Worm (Caenorhabditis elegans) whole organism, L1 larva: Measurements from ENCODE around the gene F54F2.6.

Experiments
- C04F5.9 ChIP-seq: sonication (generic microtip); optimal IDR thresholded peaks from 2 replicates; lab custom pipeline; 2016; ENCODE audit warnings: missing genetic modification characterization, missing compliant biosample characterization
- C16A3.4 ChIP-seq: fragments of 150-350 bp; optimal IDR thresholded peaks from 2 replicates; lab custom pipeline; 2014; ENCODE audit warnings: missing biosample characterization, missing genetic modification characterization
- C34B4.2 ChIP-seq: sonication (generic microtip); optimal IDR thresholded peaks from 2 replicates; lab custom pipeline; 2017; ENCODE audit warnings: mild to moderate bottlenecking, missing genetic modification characterization, missing compliant biosample characterization
- F16B12.6 ChIP-seq: fragments of 150-350 bp; optimal IDR thresholded peaks from 2 replicates; lab custom pipeline; 2014; ENCODE audit warnings: missing biosample characterization, missing genetic modification characterization
- aha-1 ChIP-seq: fragments of 150-350 bp; optimal IDR thresholded peaks from 2 replicates; lab custom pipeline; 2014; ENCODE audit warnings: missing biosample characterization, missing genetic modification characterization
- alr-1 ChIP-seq: fragments of 200-800 bp; sonication (Bioruptor generic); optimal IDR thresholded peaks from 2 replicates; lab custom pipeline; 2018; ENCODE audit warnings: borderline replicate concordance, mild to moderate bottlenecking, missing genetic modification characterization, missing compliant biosample characterization
- aly-2 ChIP-seq: fragments of 150-350 bp; optimal IDR thresholded peaks from 2 replicates; lab custom pipeline; 2014; ENCODE audit warnings: missing biosample characterization, missing genetic modification characterization
- ama-1 ChIP-seq: fragments of 150-350 bp; optimal IDR thresholded peaks from 2 replicates; lab custom pipeline; 2014
- ceh-63 ChIP-seq: fragments of 200-800 bp; sonication (Bioruptor generic); optimal IDR thresholded peaks from 2 replicates; lab custom pipeline; 2018; ENCODE audit warnings: mild to moderate bottlenecking, missing genetic modification characterization, missing compliant biosample characterization
- ceh-82 ChIP-seq, 3 experiments: fragments of 150-350 bp in 1 of 3; sonication (generic microtip) in 2 of 3; optimal IDR thresholded peaks; 2 replicates each; lab custom pipeline; 2014 to 2017; ENCODE audit warnings: missing biosample characterization in 3 of 3, missing genetic modification characterization in 3 of 3
- ceh-90 ChIP-seq: sonication (generic microtip); optimal IDR thresholded peaks from 2 replicates; lab custom pipeline; 2016; ENCODE audit warnings: missing genetic modification characterization, missing compliant biosample characterization
- ces-1 ChIP-seq: fragments of 150-350 bp; optimal IDR thresholded peaks from 2 replicates; lab custom pipeline; 2014; ENCODE audit warnings: missing biosample characterization, missing genetic modification reagents, missing genetic modification characterization
- dpl-1 ChIP-seq, 3 experiments: fragments of 150-350 bp in 2 of 3; sonication (generic microtip) in 1 of 3; optimal IDR thresholded peaks; 2 replicates each; lab custom pipeline; 2014 to 2017; ENCODE audit warnings: missing biosample characterization in 3 of 3, missing genetic modification characterization in 3 of 3, missing genetic modification reagents in 3 of 3
- dsc-1 ChIP-seq: sonication (generic microtip); optimal IDR thresholded peaks from 2 replicates; lab custom pipeline; 2016; ENCODE audit warnings: mild to moderate bottlenecking, missing genetic modification characterization, missing compliant biosample characterization
- efl-1 ChIP-seq, 4 experiments: fragments of 150-350 bp; optimal IDR thresholded peaks in 3 of 4; peaks in 1 of 4; 1 replicate in 1 of 4; 2 replicates in 3 of 4; lab custom pipeline; 2014; ENCODE audit warnings: missing biosample characterization in 2 of 4, missing genetic modification characterization in 2 of 4, missing genetic modification reagents in 2 of 4
- efl-3 ChIP-seq: fragments of 200-800 bp; sonication (Bioruptor generic); optimal IDR thresholded peaks from 2 replicates; lab custom pipeline; 2018; ENCODE audit warnings: mild to moderate bottlenecking, missing genetic modification characterization, missing compliant biosample characterization
- egl-13 ChIP-seq: sonication (generic microtip); optimal IDR thresholded peaks from 2 replicates; lab custom pipeline; 2016; ENCODE audit warnings: missing genotype, missing genetic modification reagents, missing genetic modification characterization, missing compliant biosample characterization
- elt-3 ChIP-seq, 6 experiments: fragments of 150-350 bp in 1 of 6; sonication (generic microtip); optimal IDR thresholded peaks; 2 replicates each; lab custom pipeline; 2017 to 2018; ENCODE audit warnings: missing biosample characterization in 6 of 6, missing genetic modification characterization in 6 of 6, inconsistent platforms in 1 of 6
- ets-5 ChIP-seq: fragments of 200-800 bp; sonication (Bioruptor generic); IDR thresholded peaks from 2 replicates; pipeline ENCODE4 v1.3.6; 2022; ENCODE audit warnings: missing genetic modification characterization, missing compliant biosample characterization
- fkh-8 ChIP-seq: sonication (generic microtip); optimal IDR thresholded peaks from 2 replicates; lab custom pipeline; 2016; ENCODE audit warnings: mild to moderate bottlenecking, missing genetic modification characterization, missing compliant biosample characterization
- hlh-17 ChIP-seq: fragments of 200-800 bp; sonication (Bioruptor generic); optimal IDR thresholded peaks from 2 replicates; lab custom pipeline; 2018; ENCODE audit warnings: missing genetic modification characterization, mild to moderate bottlenecking, missing compliant biosample characterization, moderate library complexity, borderline replicate concordance
- jun-1 ChIP-seq: fragments of 150-350 bp; optimal IDR thresholded peaks from 2 replicates; lab custom pipeline; 2014; ENCODE audit warnings: missing biosample characterization, missing genetic modification reagents, missing genetic modification characterization
- lin-13 ChIP-seq: fragments of 150-350 bp; optimal IDR thresholded peaks from 2 replicates; lab custom pipeline; 2014; ENCODE audit warnings: missing biosample characterization, missing genetic modification reagents, missing genetic modification characterization
- lin-14 ChIP-seq: fragments of 200-800 bp; sonication (Bioruptor generic); optimal IDR thresholded peaks from 2 replicates; lab custom pipeline; 2018; ENCODE audit warnings: mild to moderate bottlenecking, missing genetic modification characterization, moderate library complexity, missing compliant biosample characterization
- lin-15B ChIP-seq: fragments of 150-350 bp; sonication (generic microtip); optimal IDR thresholded peaks from 3 replicates; lab custom pipeline; 2014; ENCODE audit warnings: missing biosample characterization, missing genetic modification characterization
- lin-39 ChIP-seq: fragments of 150-350 bp; optimal IDR thresholded peaks from 2 replicates; lab custom pipeline; 2014; ENCODE audit warnings: missing biosample characterization, missing genetic modification reagents, missing genetic modification characterization
- lsy-2 ChIP-seq, 2 experiments: fragments of 150-350 bp; optimal IDR thresholded peaks; 2 replicates each; lab custom pipeline; 2014; ENCODE audit warnings: missing biosample characterization in 2 of 2, missing genetic modification characterization in 2 of 2
- mab-9 ChIP-seq: fragments of 200-800 bp; sonication (Bioruptor generic); IDR thresholded peaks from 2 replicates; pipeline ENCODE4 v1.3.6; 2022; ENCODE audit warnings: missing genetic modification reagents, missing genetic modification characterization, missing compliant biosample characterization
- mdl-1 ChIP-seq, 2 experiments: fragments of 150-350 bp; optimal IDR thresholded peaks; 2 replicates each; lab custom pipeline; 2014 to 2017; ENCODE audit warnings: missing biosample characterization in 2 of 2, missing genetic modification characterization in 2 of 2, inconsistent platforms in 1 of 2
- nhr-11 ChIP-seq: fragments of 150-350 bp; optimal IDR thresholded peaks from 2 replicates; lab custom pipeline; 2014; ENCODE audit warnings: missing biosample characterization, missing genetic modification characterization
- nhr-12 ChIP-seq: sonication (generic microtip); optimal IDR thresholded peaks from 2 replicates; lab custom pipeline; 2017; ENCODE audit warnings: missing biosample characterization, missing genetic modification characterization
- nhr-19 ChIP-seq: fragments of 200-800 bp; sonication (Bioruptor generic); conservative IDR thresholded peaks from 2 replicates; pipeline ENCODE4 v1.3.6; 2022; ENCODE audit warnings: missing genetic modification characterization, missing compliant biosample characterization
- nhr-20 ChIP-seq: sonication (generic microtip); optimal IDR thresholded peaks from 2 replicates; lab custom pipeline; 2016; ENCODE audit warnings: mild to moderate bottlenecking, missing genetic modification characterization, missing compliant biosample characterization
- nhr-71 ChIP-seq: sonication (generic microtip); optimal IDR thresholded peaks from 2 replicates; lab custom pipeline; 2016; ENCODE audit warnings: mild to moderate bottlenecking, missing genetic modification characterization, moderate library complexity, missing compliant biosample characterization
- nhr-76 ChIP-seq: sonication (generic microtip); optimal IDR thresholded peaks from 2 replicates; lab custom pipeline; 2017; ENCODE audit warnings: missing biosample characterization, missing genetic modification characterization
- nhr-77 ChIP-seq: fragments of 150-350 bp; optimal IDR thresholded peaks from 2 replicates; lab custom pipeline; 2014; ENCODE audit warnings: missing biosample characterization, missing genetic modification characterization
- nhr-84 ChIP-seq: sonication (generic microtip); optimal IDR thresholded peaks from 2 replicates; lab custom pipeline; 2017; ENCODE audit warnings: missing biosample characterization, missing genetic modification characterization
- nhr-90 ChIP-seq: sonication (generic microtip); optimal IDR thresholded peaks from 2 replicates; lab custom pipeline; 2016; ENCODE audit warnings: mild to moderate bottlenecking, missing genetic modification characterization, missing compliant biosample characterization; ENCODE audit not compliant: poor library complexity
- pag-3 ChIP-seq: sonication (generic microtip); optimal IDR thresholded peaks from 2 replicates; lab custom pipeline; 2017; ENCODE audit warnings: missing genetic modification characterization, mild to moderate bottlenecking, missing compliant biosample characterization, antibody characterized with exemption, borderline replicate concordance; ENCODE audit not compliant: insufficient read depth
- pax-3 ChIP-seq: fragments of 200-800 bp; sonication (Bioruptor generic); optimal IDR thresholded peaks from 2 replicates; lab custom pipeline; 2018; ENCODE audit warnings: mild to moderate bottlenecking, missing genetic modification characterization, moderate library complexity, missing compliant biosample characterization
- snpc-4 ChIP-seq: fragments of 150-350 bp; optimal IDR thresholded peaks from 2 replicates; lab custom pipeline; 2014; ENCODE audit warnings: missing biosample characterization, missing genetic modification characterization
- snu-23 ChIP-seq: sonication (generic microtip); optimal IDR thresholded peaks from 2 replicates; lab custom pipeline; 2016; ENCODE audit warnings: missing genetic modification characterization, missing compliant biosample characterization
- sptf-1 ChIP-seq: fragments of 150-350 bp; optimal IDR thresholded peaks from 2 replicates; lab custom pipeline; 2014; ENCODE audit warnings: missing biosample characterization, missing genetic modification characterization
- tbx-2 ChIP-seq: sonication (generic microtip); optimal IDR thresholded peaks from 2 replicates; lab custom pipeline; 2016; ENCODE audit warnings: missing genetic modification characterization, missing compliant biosample characterization
- tlp-1 ChIP-seq: fragments of 150-350 bp; optimal IDR thresholded peaks from 2 replicates; lab custom pipeline; 2014; ENCODE audit warnings: missing biosample characterization, missing genetic modification characterization
- unc-30 ChIP-seq: sonication (generic microtip); optimal IDR thresholded peaks from 2 replicates; lab custom pipeline; 2017; ENCODE audit warnings: missing biosample characterization, missing genetic modification characterization
- unc-62 ChIP-seq: fragments of 150-350 bp; optimal IDR thresholded peaks from 2 replicates; lab custom pipeline; 2014; ENCODE audit warnings: missing biosample characterization, missing genetic modification reagents, missing genetic modification characterization
- unc-98 ChIP-seq: fragments of 200-800 bp; sonication (Bioruptor generic); IDR thresholded peaks from 2 replicates; pipeline ENCODE4 v1.3.6; 2022; ENCODE audit warnings: missing genetic modification characterization, missing compliant biosample characterization

The F54F2.6 gene

ce11 chrIII:8795595-8796141 is 4.8 kb downstream of the F54F2.6 start (continued):
- peak; percentile 41 for TF ChIP-seq nhr-12 (tag; lab: Kevin White, UChicago)
- no peak for TF ChIP-seq alr-1 (tag; lab: Kevin White, UChicago)
- peak; percentile 94 for TF ChIP-seq nhr-77 (tag; lab: Kevin White, UChicago)
- TF ChIP-seq nhr-20 (tag; lab: Kevin White, UChicago), result peak; percentile 98
- TF ChIP-seq tlp-1, result no peak
- TF ChIP-seq C34B4.2 (tag; lab: Kevin White, UChicago), result no peak
- TF ChIP-seq sptf-1 (tag; lab: Kevin White, UChicago), result no peak
- peak; percentile 95 for TF ChIP-seq nhr-11 (tag; lab: Kevin White, UChicago)
- TF ChIP-seq F16B12.6 (tag; lab: Kevin White, UChicago), result peak; percentile 7
- TF ChIP-seq lsy-2 (tag; optimal IDR thresholded peaks at IDR 0.05; lab: Kevin White, UChicago), result peak; percentile 93 to 95
- TF ChIP-seq lin-39 (tag; lab: Kevin White, UChicago), result peak; percentile 89

ce11 chrIII:8794793-8795192 is 5.7 kb downstream of the F54F2.6 start:
- TF ChIP-seq efl-3 (GFP tag; lab: Kevin White, UChicago), result no peak
- peak; percentile 69 for TF ChIP-seq jun-1 (tag; lab: Kevin White, UChicago)
- TF ChIP-seq pax-3 (tag; lab: Kevin White, UChicago), result no peak
- TF ChIP-seq nhr-90 (tag; lab: Kevin White, UChicago), result peak; percentile 69
- TF ChIP-seq C34B4.2 (tag; lab: Kevin White, UChicago), result no peak
- TF ChIP-seq C04F5.9 (tag; lab: Kevin White, UChicago), result no peak
- no peak for TF ChIP-seq aly-2 (tag; lab: Kevin White, UChicago)
- no peak for TF ChIP-seq dsc-1 (tag; lab: Kevin White, UChicago)
- TF ChIP-seq ceh-82 (tag; optimal IDR thresholded peaks at IDR 0.05; lab: Kevin White, UChicago), result peak; percentile 26 to 76 (median 54)
- peak; percentile 81 for TF ChIP-seq snu-23 (GFP tag; lab: Kevin White, UChicago)
- no peak for TF ChIP-seq ces-1 (GFP tag; lab: Kevin White, UChicago)
- no peak for TF ChIP-seq ceh-90 (tag; lab: Kevin White, UChicago)
- peak in 1 of 2 experiments; percentile 90 for TF ChIP-seq mdl-1 (tag; optimal IDR thresholded peaks at IDR 0.05; lab: Kevin White, UChicago)
- TF ChIP-seq aha-1 (tag; lab: Kevin White, UChicago), result no peak
- TF ChIP-seq efl-1 (optimal IDR thresholded peaks at IDR 0.05; lab: Kevin White, UChicago), result peak; percentile 51 to 64
- TF ChIP-seq efl-1 (GFP tag; optimal IDR thresholded peaks at IDR 0.05 in 1 of 2; lab: Kevin White, UChicago), result peak in 1 of 2 experiments; percentile 3
- TF ChIP-seq nhr-84 (tag; lab: Kevin White, UChicago), result no peak
- peak; percentile 17 for TF ChIP-seq snpc-4 (tag; lab: Kevin White, UChicago)
- TF ChIP-seq hlh-17, result no peak
- TF ChIP-seq nhr-19 (GFP tag; lab: Robert Waterston, UW), result peak; percentile 74
- TF ChIP-seq nhr-20 (tag; lab: Kevin White, UChicago), result peak; percentile 87
- no peak for TF ChIP-seq lin-15B (tag; lab: Kevin White, UChicago)
- no peak for TF ChIP-seq nhr-11 (tag; lab: Kevin White, UChicago)
- no peak for TF ChIP-seq nhr-12 (tag; lab: Kevin White, UChicago)
- peak; percentile 81 for TF ChIP-seq nhr-71 (tag; lab: Kevin White, UChicago)
- TF ChIP-seq C16A3.4 (tag; lab: Kevin White, UChicago), result peak; percentile 41
- no peak for TF ChIP-seq unc-30
- TF ChIP-seq unc-62 (GFP tag; lab: Kevin White, UChicago), result no peak
- no peak for TF ChIP-seq fkh-8
- TF ChIP-seq egl-13 (tag; lab: Kevin White, UChicago), result no peak
- no peak for TF ChIP-seq lin-39 (tag; lab: Kevin White, UChicago)
- no peak for TF ChIP-seq nhr-76 (tag; lab: Kevin White, UChicago)
- no peak for TF ChIP-seq ets-5 (GFP tag; lab: Robert Waterston, UW)
- TF ChIP-seq ama-1 (lab: Kevin White, UChicago), result no peak
- peak; percentile 67 for TF ChIP-seq tbx-2 (tag; lab: Kevin White, UChicago)
- no peak for TF ChIP-seq alr-1 (tag; lab: Kevin White, UChicago)
- peak; percentile 57 for TF ChIP-seq lin-13 (GFP tag; lab: Kevin White, UChicago)
- peak; percentile 52 to 63 (median 61) for TF ChIP-seq dpl-1 (GFP tag; optimal IDR thresholded peaks at IDR 0.05; lab: Kevin White, UChicago)
- no peak for TF ChIP-seq mab-9 (GFP tag; lab: Robert Waterston, UW)
- no peak for TF ChIP-seq ceh-63 (GFP tag; lab: Kevin White, UChicago)
- TF ChIP-seq pag-3 (tag; lab: Kevin White, UChicago), result no peak
- TF ChIP-seq lin-14, result peak; percentile 95
- TF ChIP-seq unc-98 (GFP tag; lab: Robert Waterston, UW), result no peak
- TF ChIP-seq elt-3 (tag; optimal IDR thresholded peaks at IDR 0.05; lab: Kevin White, UChicago), result peak in 3 of 6 experiments; percentile 58 to 87 (median 72)
- TF ChIP-seq tlp-1, result no peak
